Fruit fly (Drosophila melanogaster): Measurements from ENCODE around the gene Rpn5.

The Rpn5 gene

dm6 chr3R:5824456-5824855, 35.2 kb downstream of the Rpn5 start, which contains the start of the genes Sec20 and dgrn (continued):
- TF ChIP-seq CrebB (tag; optimal IDR thresholded peaks at IDR 0.05) (peak; percentile 6), CG17802 (tag; optimal IDR thresholded peaks at IDR 0.05) (no peak), E2f1 (GFP tag; IDR thresholded peaks at IDR 0.05) (peak; percentile 42), gt (GFP tag; IDR thresholded peaks at IDR 0.05) (no peak), ssp (GFP tag; IDR thresholded peaks at IDR 0.05) (no peak; the same call in 1 of the 2 replicates), CG8924 (tag; optimal IDR thresholded peaks at IDR 0.05) (peak; percentile 73), Ssrp (tag; optimal IDR thresholded peaks at IDR 0.05) (peak; percentile 59), nau (GFP tag; optimal IDR thresholded peaks at IDR 0.05) (no peak), Sry-δ (GFP tag; optimal IDR thresholded peaks at IDR 0.05) (peak; percentile 92), MTF-1 (GFP tag; optimal IDR thresholded peaks at IDR 0.05; ENCODE audit: borderline replicate concordance) (no peak), so (GFP tag; IDR thresholded peaks at IDR 0.05) (no peak; the same call in 2 of the 3 replicates), NC2α (GFP tag; optimal IDR thresholded peaks at IDR 0.05) (no peak), CG16813 (GFP tag; IDR thresholded peaks at IDR 0.05; ENCODE audit: partially characterized antibody) (peak; percentile 96), CG14710 (tag; optimal IDR thresholded peaks at IDR 0.05) (peak; percentile 89), CG3838 (GFP tag; optimal IDR thresholded peaks at IDR 0.05) (no peak), zen (tag; optimal IDR thresholded peaks at IDR 0.05) (peak; percentile 69), CG17912 (GFP tag; optimal IDR thresholded peaks at IDR 0.05) (no peak), CG34224 (GFP tag; IDR thresholded peaks at IDR 0.05; ENCODE audit: partially characterized antibody) (peak; percentile 90), CG15073 (GFP tag; optimal IDR thresholded peaks at IDR 0.05) (no peak), CG31441 (GFP tag; IDR thresholded peaks at IDR 0.05) (peak; percentile 78), trh (GFP tag; optimal IDR thresholded peaks at IDR 0.05) (no peak), CG10959 (GFP tag; IDR thresholded peaks at IDR 0.05) (peak; percentile 28; the same call in 1 of the 2 replicates), C15 (GFP tag; IDR thresholded peaks at IDR 0.05) (no peak), gfzf (GFP tag; optimal IDR thresholded peaks at IDR 0.05) (peak; percentile 50), CG7745 (tag; optimal IDR thresholded peaks at IDR 0.05) (no peak), sna (GFP tag; IDR thresholded peaks at IDR 0.05; ENCODE audit: partially characterized antibody) (peak; percentile 95), CG12071 (GFP tag; optimal IDR thresholded peaks at IDR 0.05) (no peak), ato (GFP tag; IDR thresholded peaks at IDR 0.05; ENCODE audit: partially characterized antibody) (peak; percentile 80; the same call in 1 of the 2 replicates), Mes4 (GFP tag; optimal IDR thresholded peaks at IDR 0.05) (peak; percentile 25), lilli (GFP tag; optimal IDR thresholded peaks at IDR 0.05) (peak; percentile 76), Asciz (GFP tag; optimal IDR thresholded peaks at IDR 0.05) (no peak), danr (GFP tag; IDR thresholded peaks at IDR 0.05) (peak; percentile 59), Dp (GFP tag; optimal IDR thresholded peaks at IDR 0.05) (peak; percentile 49), hbn (GFP tag; IDR thresholded peaks at IDR 0.05; ENCODE audit: partially characterized antibody) (peak; percentile 94), z (GFP tag; IDR thresholded peaks at IDR 0.05) (no peak), CG8944 (GFP tag; optimal IDR thresholded peaks at IDR 0.05) (no peak), dati (GFP tag; IDR thresholded peaks at IDR 0.05) (no peak), CG1647 (GFP tag; optimal IDR thresholded peaks at IDR 0.05) (peak; percentile 67), toy (GFP tag; IDR thresholded peaks at IDR 0.05) (no peak; the same call in 1 of the 2 replicates), CG4820 (GFP tag; optimal IDR thresholded peaks at IDR 0.05) (peak; percentile 57), CG30020 (tag; optimal IDR thresholded peaks at IDR 0.05) (peak; percentile 78), Six4 (GFP tag; optimal IDR thresholded peaks at IDR 0.05) (peak; percentile 56), CG10979 (tag; optimal IDR thresholded peaks at IDR 0.05) (peak; percentile 64), ftz-f1 (GFP tag; optimal IDR thresholded peaks at IDR 0.05) (no peak), Antp (GFP tag; optimal IDR thresholded peaks at IDR 0.05) (no peak), CG2129 (GFP tag; IDR thresholded peaks at IDR 0.05; ENCODE audit: partially characterized antibody) (peak; percentile 84), ci (GFP tag; IDR thresholded peaks at IDR 0.05) (peak; percentile 39; the same call in 1 of the 3 replicates), CG8290 (GFP tag; optimal IDR thresholded peaks at IDR 0.05) (peak; percentile 69), CG8290 (tag; optimal IDR thresholded peaks at IDR 0.05) (no peak), CG18262 (tag; optimal IDR thresholded peaks at IDR 0.05) (peak; percentile 72), Nf-YC (tag; optimal IDR thresholded peaks at IDR 0.05) (peak; percentile 66)

Data from whole organism, embryonic.